Worm (Caenorhabditis elegans): ENCODE measurements around the gene egl-4.

- no peak for TF ChIP-seq ces-1 (GFP tag; optimal IDR thresholded peaks at IDR 0.05)
- TF ChIP-seq nhr-12 (tag; optimal IDR thresholded peaks at IDR 0.05), result no peak
- no peak for TF ChIP-seq elt-3 (tag; optimal IDR thresholded peaks at IDR 0.05)
- no peak for TF ChIP-seq ceh-83 (GFP tag; optimal IDR thresholded peaks at IDR 0.05)
- no peak for TF ChIP-seq unc-120 (tag; optimal IDR thresholded peaks at IDR 0.05; ENCODE audit: poor library complexity, severe bottlenecking)
- TF ChIP-seq bed-3 (GFP tag; optimal IDR thresholded peaks at IDR 0.05), result no peak
These were observed 12.9 kb upstream of the egl-4 start for ce11 chrIV:1834972-1835371.

Data from whole organism, mixed stage, embryonic.